Fruit fly (Drosophila melanogaster) whole organism, embryonic: ENCODE measurements around the gene CG31928.

Experiments
- CG11456 ChIP-seq: fragments of 200-800 bp; sonication (Bioruptor generic); IDR thresholded peaks from 3 replicates; pipeline ENCODE4 v1.3.6; 2022; ENCODE audit warnings: missing biosample characterization, missing genetic modification characterization
- CG1602 ChIP-seq: fragments of 200-800 bp; sonication (Bioruptor generic); optimal IDR thresholded peaks from 3 replicates; lab custom pipeline; 2016; ENCODE audit warnings: missing biosample characterization, missing genetic modification characterization
- CG8765 ChIP-seq: fragments of 200-800 bp; sonication (Bioruptor generic); IDR thresholded peaks from 2 replicates; pipeline ENCODE4 v1.3.6; 2022; ENCODE audit warnings: missing biosample characterization, missing genetic modification characterization
- Chrac-16 ChIP-seq: fragments of 200-800 bp; sonication (Bioruptor generic); optimal IDR thresholded peaks from 3 replicates; lab custom pipeline; 2016; ENCODE audit warnings: missing biosample characterization, missing genetic modification characterization
- Jarid2 ChIP-seq: fragments of 200-800 bp; sonication (Bioruptor generic); optimal IDR thresholded peaks from 3 replicates; lab custom pipeline; 2017; ENCODE audit warnings: mild to moderate bottlenecking, missing biosample characterization, missing genetic modification reagents, missing genetic modification characterization
- Optix ChIP-seq: fragments of 200-800 bp; sonication (Bioruptor generic); IDR thresholded peaks from 3 replicates; pipeline ENCODE4 v1.3.6; 2022; ENCODE audit warnings: missing biosample characterization, missing genetic modification characterization
- danr ChIP-seq: fragments of 200-800 bp; sonication (Bioruptor generic); IDR thresholded peaks from 2 replicates; pipeline ENCODE4 v1.3.6; 2022; ENCODE audit warnings: missing biosample characterization, missing genetic modification characterization
- mam ChIP-seq: fragments of 200-800 bp; sonication (Bioruptor generic); optimal IDR thresholded peaks from 3 replicates; lab custom pipeline; 2016; ENCODE audit warnings: missing biosample characterization, missing genetic modification characterization
- tx ChIP-seq: fragments of 200-800 bp; sonication (Bioruptor generic); optimal IDR thresholded peaks from 2 replicates; lab custom pipeline; 2016; ENCODE audit warnings: missing biosample characterization, missing genetic modification characterization

- TF ChIP-seq Chrac-16 (GFP tag; lab: Kevin White, UChicago) (peak; percentile 70), danr (GFP tag; lab: Robert Waterston, UW) (no peak), CG8765 (GFP tag; lab: Robert Waterston, UW) (peak; percentile 78), mam (GFP tag; lab: Kevin White, UChicago) (no peak), CG1602 (GFP tag; lab: Kevin White, UChicago) (peak; percentile 68), tx (GFP tag; lab: Kevin White, UChicago) (no peak), Jarid2 (no peak), CG11456 (GFP tag; lab: Robert Waterston, UW) (no peak), Optix (GFP tag; lab: Robert Waterston, UW) (no peak)
Measured at dm6 chr2L:1462136-1462535, 30.0 kb upstream of the CG31928 start.
